Worm (Caenorhabditis elegans): Measurements from ENCODE around the gene C07E3.4.

The C07E3.4 gene

DNA sequence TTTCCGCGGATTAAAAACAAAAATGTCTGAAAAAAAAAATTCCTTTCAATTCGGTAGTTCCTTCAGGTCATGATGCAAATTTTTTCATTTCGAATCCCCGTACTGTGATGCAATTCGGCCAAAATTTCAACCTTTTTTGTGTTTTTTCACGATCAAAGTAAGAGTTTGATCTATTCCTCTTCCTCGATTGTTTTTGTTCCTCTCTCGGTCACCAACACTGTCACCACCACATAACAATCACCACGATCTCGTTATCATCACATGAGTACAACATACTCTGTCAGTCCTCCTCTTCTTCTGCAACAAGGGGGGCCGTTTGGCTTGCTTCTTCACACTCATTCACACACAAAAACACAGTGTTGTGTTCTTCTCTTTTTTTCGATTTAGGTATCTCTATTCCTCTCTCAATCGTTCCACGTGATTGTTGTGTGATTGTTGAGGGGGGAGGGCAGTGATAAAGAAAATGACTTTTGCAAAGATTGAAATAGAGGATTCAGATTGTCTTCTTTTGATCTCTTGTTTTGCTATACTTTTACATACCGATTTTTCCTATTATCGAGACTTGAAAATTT lies 29.7 kb downstream of the C07E3.4 start (continued):
- TF ChIP-seq cey-2 (tag; optimal IDR thresholded peaks at IDR 0.05; ENCODE audit: borderline replicate concordance, insufficient read depth) = peak; percentile 89
- TF ChIP-seq rbr-2 (tag; optimal IDR thresholded peaks at IDR 0.05) = peak; percentile 5
- TF ChIP-seq mxl-3 (GFP tag; optimal IDR thresholded peaks at IDR 0.05) = peak; percentile 93
- peak; percentile 20 for TF ChIP-seq dpl-1 (GFP tag; optimal IDR thresholded peaks at IDR 0.05)
- TF ChIP-seq T26A8.4 (GFP tag; IDR thresholded peaks at IDR 0.05) = 0 out of 2 replicates have a peak, but pooled peaks have one; percentile 8
- TF ChIP-seq mdl-1 (tag; optimal IDR thresholded peaks at IDR 0.05) = peak; percentile 20 to 88
- no peak for TF ChIP-seq daf-19 (GFP tag; conservative IDR thresholded peaks at IDR 0.05)
- TF ChIP-seq mdt-29 (GFP tag; IDR thresholded peaks at IDR 0.05) = no peak
- no peak for TF ChIP-seq ceh-32 (tag; optimal IDR thresholded peaks at IDR 0.05; ENCODE audit: poor library complexity)
- peak; percentile 96 for TF ChIP-seq hlh-30 (tag; optimal IDR thresholded peaks at IDR 0.05; ENCODE audit: insufficient read depth)
- TF ChIP-seq hlh-11 (tag; optimal IDR thresholded peaks at IDR 0.05) = peak; percentile 82

- no peak for TF ChIP-seq daf-16 (GFP tag; optimal IDR thresholded peaks at IDR 0.05)
- TF ChIP-seq daf-16 (tag; optimal IDR thresholded peaks at IDR 0.05) = peak; percentile 1
- TF ChIP-seq aha-1 (tag) = peak; percentile 5
- no peak for TF ChIP-seq pqm-1 (tag; optimal IDR thresholded peaks at IDR 0.05)
- TF ChIP-seq lin-13 (GFP tag; optimal IDR thresholded peaks at IDR 0.05) = no peak
- TF ChIP-seq lin-38 (GFP tag; IDR thresholded peaks at IDR 0.05) = no peak
- TF ChIP-seq php-3 (GFP tag; IDR thresholded peaks at IDR 0.05) = no peak
- TF ChIP-seq zfp-2 (tag; optimal IDR thresholded peaks at IDR 0.05) = no peak
- no peak for TF ChIP-seq F49E8.2 (tag; optimal IDR thresholded peaks at IDR 0.05; ENCODE audit: borderline replicate concordance)
These were observed 30.3 kb downstream of the C07E3.4 start, which contains the start of the genes T09F3.2 and T09F3.7 for ce11 chrII:10390854-10391253. Gene T09F3.2 (plus strand): TSS chrII:10391154. Gene T09F3.7 (plus strand): TSS chrII:10391168.

ce11 chrII:10393282-10394179 lies 32.9 kb downstream of the C07E3.4 start, which contains the start of gene gpd-1:
Gene gpd-1 (plus strand): TSS chrII:10394129.
- TF ChIP-seq egl-27 (tag; optimal IDR thresholded peaks at IDR 0.05) = no peak
- TF ChIP-seq aly-2 (tag; optimal IDR thresholded peaks at IDR 0.05) = no peak
- TF ChIP-seq nhr-102 (tag; optimal IDR thresholded peaks at IDR 0.05) = peak; percentile 45
- TF ChIP-seq unc-39 (tag; optimal IDR thresholded peaks at IDR 0.05) = no peak
- no peak for TF ChIP-seq spr-1 (tag; optimal IDR thresholded peaks at IDR 0.05)
- no peak for TF ChIP-seq mdl-1 (tag; optimal IDR thresholded peaks at IDR 0.05)
- TF ChIP-seq zfp-2 (tag; optimal IDR thresholded peaks at IDR 0.05) = no peak
- TF ChIP-seq ztf-11 (tag; optimal IDR thresholded peaks at IDR 0.05) = no peak
- no peak for TF ChIP-seq skn-1 (tag; optimal IDR thresholded peaks at IDR 0.05)
- no peak for TF ChIP-seq ceh-32 (tag; optimal IDR thresholded peaks at IDR 0.05; ENCODE audit: poor library complexity)
- TF ChIP-seq unc-130 (GFP tag; optimal IDR thresholded peaks at IDR 0.05) = peak; percentile 85
- TF ChIP-seq mxl-2 (GFP tag; conservative IDR thresholded peaks at IDR 0.05) = no peak
- TF ChIP-seq lin-39 (tag; optimal IDR thresholded peaks at IDR 0.05) = no peak
- TF ChIP-seq nhr-41 (GFP tag; IDR thresholded peaks at IDR 0.05) = no peak
- TF ChIP-seq D1046.2 (GFP tag; IDR thresholded peaks at IDR 0.05) = 0 out of 2 replicates have a peak, but pooled peaks have one; percentile 59
- TF ChIP-seq lim-7 (GFP tag; IDR thresholded peaks at IDR 0.05) = no peak
- TF ChIP-seq mdt-29 (GFP tag; IDR thresholded peaks at IDR 0.05) = no peak
- TF ChIP-seq nhr-111 (GFP tag; optimal IDR thresholded peaks at IDR 0.05) = no peak
- 0 out of 2 replicates have a peak, but pooled peaks have one; percentile 12 for TF ChIP-seq T26A8.4 (GFP tag; IDR thresholded peaks at IDR 0.05)
- no peak for TF ChIP-seq hlh-11 (tag; optimal IDR thresholded peaks at IDR 0.05)
- no peak for TF ChIP-seq hmg-1.1 (GFP tag; IDR thresholded peaks at IDR 0.05)
- no peak for TF ChIP-seq ZK337.2 (GFP tag; IDR thresholded peaks at IDR 0.05)
- TF ChIP-seq nhr-77 (tag; optimal IDR thresholded peaks at IDR 0.05) = no peak
- peak; percentile 74 for TF ChIP-seq ama-1 (optimal IDR thresholded peaks at IDR 0.05)
- no peak for TF ChIP-seq madf-5 (GFP tag; IDR thresholded peaks at IDR 0.05)
- no peak for TF ChIP-seq tra-1 (GFP tag; IDR thresholded peaks at IDR 0.05)
- no peak for TF ChIP-seq dmd-9 (GFP tag; IDR thresholded peaks at IDR 0.05)
- no peak for TF ChIP-seq ceh-28 (tag; optimal IDR thresholded peaks at IDR 0.05)
- TF ChIP-seq nhr-25 (tag; optimal IDR thresholded peaks at IDR 0.05; ENCODE audit: borderline replicate concordance, insufficient read depth) = no peak
- no peak for TF ChIP-seq lin-13 (GFP tag; optimal IDR thresholded peaks at IDR 0.05)
- TF ChIP-seq zfp-3 (GFP tag; conservative IDR thresholded peaks at IDR 0.05) = peak; percentile 57; the same call in 1 of the 2 replicates
- no peak for TF ChIP-seq daf-19 (GFP tag; conservative IDR thresholded peaks at IDR 0.05)
